Worm (Caenorhabditis elegans): ENCODE results near the gene gtbp-1.

ce11 chrIV:10090358-10090757 is 38.4 kb downstream of the gtbp-1 start, which contains the start of gene ttbk-5:
- TF ChIP-seq lsy-12 (tag; optimal IDR thresholded peaks at IDR 0.05): no peak
- TF ChIP-seq zag-1 (tag; optimal IDR thresholded peaks at IDR 0.05): no peak
- TF ChIP-seq nhr-12 (tag; optimal IDR thresholded peaks at IDR 0.05): no peak
- TF ChIP-seq nhr-43 (tag; optimal IDR thresholded peaks at IDR 0.05; ENCODE audit: poor library complexity, severe bottlenecking): no peak
- TF ChIP-seq snpc-4 (tag; optimal IDR thresholded peaks at IDR 0.05): no peak
- TF ChIP-seq ztf-11 (tag; optimal IDR thresholded peaks at IDR 0.05): no peak
- TF ChIP-seq pha-4 (tag; optimal IDR thresholded peaks at IDR 0.05): no peak

Measured in whole organism, L3 larva.